Fruit fly (Drosophila melanogaster) whole organism, pupa: ENCODE measurements around the gene CG46517.
"Not testable (repeated sequence)": the region's sequence is repeated elsewhere in the genome, so short reads cannot be mapped to it uniquely, and the experiment has no call there.

Source experiments
- CG12605 ChIP-seq: fragments of 200-800 bp; sonication (Bioruptor generic); IDR thresholded peaks from 2 replicates; pipeline ENCODE4 v1.3.6; 2022; ENCODE audit warnings: missing biosample characterization, missing genetic modification characterization
- CG13204 ChIP-seq: fragments of 200-800 bp; sonication (Bioruptor generic); optimal IDR thresholded peaks from 2 replicates; lab custom pipeline; 2018; ENCODE audit warnings: missing biosample characterization, mild to moderate bottlenecking, missing genetic modification characterization, moderate library complexity
- CG15710 ChIP-seq: fragments of 200-800 bp; sonication (Bioruptor generic); optimal IDR thresholded peaks from 2 replicates; lab custom pipeline; 2018; ENCODE audit warnings: missing biosample characterization, mild to moderate bottlenecking, missing genetic modification characterization, moderate library complexity
- CG32121 ChIP-seq: fragments of 200-800 bp; sonication (Bioruptor generic); IDR thresholded peaks from 2 replicates; pipeline ENCODE4 v1.3.6; 2022; ENCODE audit warnings: missing biosample characterization, missing genetic modification characterization
- CG4496 ChIP-seq: fragments of 200-800 bp; sonication (Bioruptor generic); IDR thresholded peaks from 3 replicates; pipeline ENCODE4 v1.3.6; 2022; ENCODE audit warnings: missing biosample characterization, missing genetic modification characterization
- EcR ChIP-seq: fragments of 200-800 bp; sonication (Bioruptor generic); optimal IDR thresholded peaks from 3 replicates; lab custom pipeline; 2019; ENCODE audit warnings: missing biosample characterization, missing genetic modification characterization, mild to moderate bottlenecking, moderate library complexity, missing genetic modification reagents
- Ets98B ChIP-seq: fragments of 200-800 bp; sonication (Bioruptor generic); IDR thresholded peaks from 2 replicates; pipeline ENCODE4 v1.3.6; 2022; ENCODE audit warnings: missing biosample characterization, missing genetic modification characterization
- Pif1A ChIP-seq: fragments of 200-800 bp; sonication (Bioruptor generic); optimal IDR thresholded peaks from 3 replicates; lab custom pipeline; 2016; ENCODE audit warnings: missing biosample characterization, missing genetic modification characterization
- fd96Ca ChIP-seq: fragments of 200-800 bp; sonication (Bioruptor generic); IDR thresholded peaks from 3 replicates; pipeline ENCODE4 v1.3.6; 2022; ENCODE audit warnings: missing biosample characterization, missing genetic modification characterization
- gl ChIP-seq: fragments of 200-800 bp; sonication (Bioruptor generic); optimal IDR thresholded peaks from 2 replicates; lab custom pipeline; 2018; ENCODE audit warnings: missing biosample characterization, mild to moderate bottlenecking, missing genetic modification characterization
- rn ChIP-seq: fragments of 200-800 bp; sonication (Bioruptor generic); IDR thresholded peaks from 2 replicates; pipeline ENCODE4 v1.3.6; 2022; ENCODE audit warnings: missing biosample characterization, missing genetic modification characterization

Gene CG46517

dm6 chrX:22231270-22231669 lies 14.1 kb downstream of the CG46517 start, which contains the start of gene CG46519:
Gene CG46519 (plus strand): TSS chrX:22231570.
- TF ChIP-seq CG12605 (GFP tag; lab: Robert Waterston, UW); CG15710 (tag; lab: Kevin White, UChicago); EcR: not testable (repeated sequence)

dm6 chrX:22236265-22236664 lies 19.1 kb downstream of the CG46517 start, which contains the start of gene CG46520:
Gene CG46520 (plus strand): TSS chrX:22236565.
- TF ChIP-seq CG4496; rn (GFP tag; lab: Robert Waterston, UW); Pif1A (GFP tag; lab: Kevin White, UChicago): not testable (repeated sequence)
- TF ChIP-seq, all 21 proteins: peak for 0; not testable (repeated sequence) for 21

DNA sequence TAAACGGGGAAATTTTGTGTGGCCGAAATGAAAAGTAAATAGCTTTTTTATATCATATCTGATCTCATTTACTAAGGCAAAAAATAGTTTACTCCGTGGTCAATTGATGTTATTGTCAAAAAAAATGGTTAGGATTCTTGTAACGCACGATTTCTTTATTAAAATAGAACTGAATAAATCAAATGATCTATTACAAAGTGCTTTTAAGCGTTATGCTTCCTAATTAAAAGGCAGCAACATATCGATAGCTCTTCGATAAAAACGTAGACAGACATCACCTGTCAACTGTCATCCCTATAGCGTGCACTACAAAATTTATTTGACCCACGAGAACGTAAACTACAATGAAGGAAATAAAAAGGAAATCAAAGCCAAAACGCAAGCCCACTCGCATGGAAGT lies 24.1 kb downstream of the CG46517 start, which contains the start of gene CG46521:
Gene CG46521, plus strand, starts transcription at position 301 of the 400 bp plus-strand sequence.
- not testable (repeated sequence) for TF ChIP-seq gl (tag; lab: Kevin White, UChicago); rn (GFP tag; lab: Robert Waterston, UW); fd96Ca (GFP tag; lab: Robert Waterston, UW)
- TF ChIP-seq, all 21 proteins: peak for 0; not testable (repeated sequence) for 21

- TF ChIP-seq rn (GFP tag; lab: Robert Waterston, UW); CG32121 (GFP tag; lab: Robert Waterston, UW); CG4496: not testable (repeated sequence)
These were observed 29.1 kb downstream of the CG46517 start, which contains the start of gene CG46522 for dm6 chrX:22246300-22246699. Gene CG46522 (plus strand): TSS chrX:22246600.

- not testable (repeated sequence) for TF ChIP-seq CG13204 (GFP tag; lab: Kevin White, UChicago); EcR; Ets98B (GFP tag; lab: Robert Waterston, UW)
- TF ChIP-seq, all 21 proteins: peak for 0; not testable (repeated sequence) for 21
These were observed 34.1 kb downstream of the CG46517 start, which contains the start of gene CG41562 for dm6 chrX:22251282-22251681. Gene CG41562 (plus strand): TSS chrX:22251582.
